Worm (Caenorhabditis elegans) whole organism, early embryonic: Measurements from ENCODE around the gene chca-1.

ENCODE experiments used
- B0310.2 ChIP-seq: sonication (generic microtip); optimal IDR thresholded peaks from 2 replicates; lab custom pipeline; 2016; ENCODE audit warnings: mild to moderate bottlenecking, missing genetic modification characterization, missing compliant biosample characterization
- F13C5.2 ChIP-seq: sonication (generic microtip); optimal IDR thresholded peaks from 2 replicates; lab custom pipeline; 2017; ENCODE audit warnings: mild to moderate bottlenecking, missing genetic modification characterization, inconsistent platforms, missing compliant biosample characterization
- aly-1 ChIP-seq: sonication (generic microtip); optimal IDR thresholded peaks from 2 replicates; lab custom pipeline; 2016; ENCODE audit warnings: missing genetic modification characterization, missing compliant biosample characterization
- ama-1 ChIP-seq: fragments of 150-350 bp; optimal IDR thresholded peaks from 2 replicates; lab custom pipeline; 2014
- ceh-36 ChIP-seq: sonication (generic microtip); optimal IDR thresholded peaks from 2 replicates; lab custom pipeline; 2016; ENCODE audit warnings: missing genetic modification characterization, inconsistent platforms, missing compliant biosample characterization
- flt-1 ChIP-seq: fragments of 200-800 bp; sonication (Bioruptor generic); IDR thresholded peaks from 2 replicates; pipeline ENCODE4 v1.3.6; 2022; ENCODE audit warnings: missing genetic modification characterization, missing compliant biosample characterization
- hmg-4 ChIP-seq: fragments of 200-800 bp; sonication (Bioruptor generic); optimal IDR thresholded peaks from 2 replicates; lab custom pipeline; 2018; ENCODE audit warnings: mild to moderate bottlenecking, missing genetic modification characterization, missing compliant biosample characterization
- hnd-1 ChIP-seq: sonication (generic microtip); optimal IDR thresholded peaks from 2 replicates; lab custom pipeline; 2016; ENCODE audit warnings: missing genetic modification characterization, missing compliant biosample characterization
- pes-1 ChIP-seq: fragments of 200-800 bp; sonication (Bioruptor generic); IDR thresholded peaks from 2 replicates; pipeline ENCODE4 v1.3.6; 2022; ENCODE audit warnings: missing genetic modification reagents, missing genetic modification characterization, missing compliant biosample characterization
- scrt-1 ChIP-seq: fragments of 200-800 bp; sonication (Bioruptor generic); IDR thresholded peaks from 2 replicates; pipeline ENCODE4 v1.3.6; 2022; ENCODE audit warnings: missing genetic modification characterization, missing compliant biosample characterization
- sea-1 ChIP-seq: fragments of 200-800 bp; sonication (Bioruptor generic); conservative IDR thresholded peaks from 2 replicates; pipeline ENCODE4 v1.3.6; 2022; ENCODE audit warnings: missing genetic modification characterization, missing compliant biosample characterization
- tbx-37 ChIP-seq: fragments of 200-800 bp; sonication (Bioruptor generic); conservative IDR thresholded peaks from 2 replicates; pipeline ENCODE4 v1.3.6; 2022; ENCODE audit warnings: missing genetic modification reagents, missing genetic modification characterization, missing compliant biosample characterization
- tra-4 ChIP-seq: sonication (generic microtip); optimal IDR thresholded peaks from 2 replicates; lab custom pipeline; 2017; ENCODE audit warnings: missing genetic modification characterization, missing compliant biosample characterization

ce11 chrIV:9673683-9674336 is 22.6 kb downstream of the chca-1 start:
- TF ChIP-seq scrt-1 (GFP tag; lab: Robert Waterston, UW) (no peak), aly-1 (no peak), F13C5.2 (tag; lab: Kevin White, UChicago) (no peak), pes-1 (GFP tag; lab: Robert Waterston, UW) (no peak), ama-1 (lab: Kevin White, UChicago) (no peak), tra-4 (tag; lab: Kevin White, UChicago) (no peak), B0310.2 (tag; lab: Kevin White, UChicago) (no peak), hnd-1 (tag; lab: Kevin White, UChicago) (no peak), sea-1 (GFP tag; lab: Robert Waterston, UW) (no peak), tbx-37 (GFP tag; lab: Robert Waterston, UW) (no peak), flt-1 (GFP tag; lab: Robert Waterston, UW) (no peak), ceh-36 (tag; lab: Kevin White, UChicago) (no peak), hmg-4 (GFP tag; lab: Kevin White, UChicago) (no peak)
